Worm (Caenorhabditis elegans): ENCODE results near the gene ZK180.8.

Gene ZK180.8

DNA sequence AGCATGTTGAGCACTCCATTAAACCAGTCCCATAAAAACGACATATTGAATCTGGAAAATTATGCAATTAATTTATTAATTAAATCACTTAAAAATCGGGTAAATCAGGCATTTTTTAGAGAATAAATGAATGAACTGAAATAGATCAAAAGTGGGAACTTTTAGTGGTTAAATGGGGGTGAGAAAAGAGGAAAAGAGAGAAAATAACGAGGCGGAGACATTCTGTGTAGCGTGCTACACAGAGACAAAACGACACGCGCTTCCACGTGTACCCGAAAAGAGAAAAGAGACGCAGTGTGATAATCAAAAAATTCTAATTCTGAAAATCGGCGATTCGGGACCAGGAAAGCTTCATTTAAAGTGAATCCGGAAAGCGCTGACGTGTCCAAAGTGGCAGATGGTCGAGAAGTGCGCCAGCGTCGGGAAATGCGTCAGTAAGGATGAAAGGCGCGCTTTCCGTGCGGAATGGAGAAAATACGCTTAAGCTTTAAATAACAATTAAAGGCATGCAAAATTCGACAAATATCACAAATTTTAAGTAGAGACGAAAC is 1.8 kb upstream of the ZK180.8 start, which contains the start of gene sar-1:
TSS of gene sar-1 (minus strand) at position 51 of the 551 bp plus-strand sequence.
- no peak for TF ChIP-seq klf-2 (GFP tag; conservative IDR thresholded peaks at IDR 0.05)
- TF ChIP-seq T22C8.4 (GFP tag; IDR thresholded peaks at IDR 0.05): no peak
- TF ChIP-seq tab-1 (GFP tag; IDR thresholded peaks at IDR 0.05): no peak; the same call in 1 of the 2 replicates
- TF ChIP-seq ref-1 (GFP tag; conservative IDR thresholded peaks at IDR 0.05): no peak
- TF ChIP-seq flt-1 (GFP tag; IDR thresholded peaks at IDR 0.05): 0 out of 2 replicates have a peak, but pooled peaks have one; percentile 22
- TF ChIP-seq med-1 (GFP tag; optimal IDR thresholded peaks at IDR 0.05; ENCODE audit: insufficient read depth): peak; percentile 3
- TF ChIP-seq cog-1 (tag; optimal IDR thresholded peaks at IDR 0.05): peak; percentile 12
- TF ChIP-seq ztf-23 (GFP tag; IDR thresholded peaks at IDR 0.05): 0 out of 2 replicates have a peak, but pooled peaks have one; percentile 28
- TF ChIP-seq ztf-29 (GFP tag; IDR thresholded peaks at IDR 0.05): peak; percentile 75; the same call in 1 of the 2 replicates

DNA sequence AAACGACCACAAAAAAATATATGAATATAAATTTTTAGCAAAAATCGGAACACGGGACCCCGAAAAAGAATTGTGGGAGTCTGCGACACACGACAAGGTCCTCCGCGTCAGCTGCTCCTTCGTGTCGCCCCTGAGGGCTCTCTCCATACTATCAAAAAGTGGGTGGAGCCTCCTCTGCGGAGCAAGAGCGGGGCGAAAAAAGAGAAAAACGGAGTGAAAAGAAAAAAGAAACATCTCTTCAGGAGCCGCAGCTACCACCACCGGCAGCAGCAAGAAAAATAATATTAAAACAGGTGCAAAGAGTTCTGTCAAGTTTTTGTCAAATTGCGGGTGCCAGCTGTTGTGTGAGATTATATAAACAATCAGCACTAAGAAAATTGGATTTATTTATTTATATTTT is 4.9 kb downstream of the ZK180.8 start, which contains the start of gene gbb-2:
TSS of gene gbb-2 (minus strand) at position 112 of the 400 bp plus-strand sequence.
- TF ChIP-seq ztf-23 (GFP tag; IDR thresholded peaks at IDR 0.05) (no peak), cog-1 (tag; optimal IDR thresholded peaks at IDR 0.05) (no peak), med-1 (GFP tag; optimal IDR thresholded peaks at IDR 0.05; ENCODE audit: insufficient read depth) (no peak), flt-1 (GFP tag; IDR thresholded peaks at IDR 0.05) (no peak), T22C8.4 (GFP tag; IDR thresholded peaks at IDR 0.05) (no peak), tab-1 (GFP tag; IDR thresholded peaks at IDR 0.05) (no peak), ref-1 (GFP tag; conservative IDR thresholded peaks at IDR 0.05) (no peak), klf-2 (GFP tag; conservative IDR thresholded peaks at IDR 0.05) (no peak), ztf-29 (GFP tag; IDR thresholded peaks at IDR 0.05) (no peak)

DNA sequence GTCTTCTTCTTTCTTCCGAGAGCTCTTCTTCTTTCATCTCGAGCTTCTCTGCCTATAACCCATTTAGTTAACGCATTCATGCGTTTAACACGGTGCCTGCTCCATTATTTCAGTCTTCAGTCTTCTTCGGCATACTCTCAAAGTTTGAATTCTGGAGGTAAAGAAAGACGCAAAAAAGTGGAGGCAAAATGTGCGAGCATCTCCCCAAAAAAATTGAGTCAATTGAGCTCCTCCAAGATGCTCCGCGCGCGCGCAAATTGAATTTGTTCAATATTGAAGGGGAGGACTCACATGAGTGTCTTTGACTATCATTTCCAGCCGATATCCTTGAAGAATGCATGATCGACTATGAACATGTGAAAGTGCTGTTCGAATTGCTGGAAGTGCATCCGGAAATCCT is 6.4 kb downstream of the ZK180.8 start:
- TF ChIP-seq med-1 (GFP tag; optimal IDR thresholded peaks at IDR 0.05; ENCODE audit: insufficient read depth) (no peak), T22C8.4 (GFP tag; IDR thresholded peaks at IDR 0.05) (no peak), cog-1 (tag; optimal IDR thresholded peaks at IDR 0.05) (no peak), ztf-29 (GFP tag; IDR thresholded peaks at IDR 0.05) (no peak), ztf-23 (GFP tag; IDR thresholded peaks at IDR 0.05) (no peak), flt-1 (GFP tag; IDR thresholded peaks at IDR 0.05) (no peak), klf-2 (GFP tag; conservative IDR thresholded peaks at IDR 0.05) (no peak), tab-1 (GFP tag; IDR thresholded peaks at IDR 0.05) (no peak), ref-1 (GFP tag; conservative IDR thresholded peaks at IDR 0.05) (no peak)

DNA sequence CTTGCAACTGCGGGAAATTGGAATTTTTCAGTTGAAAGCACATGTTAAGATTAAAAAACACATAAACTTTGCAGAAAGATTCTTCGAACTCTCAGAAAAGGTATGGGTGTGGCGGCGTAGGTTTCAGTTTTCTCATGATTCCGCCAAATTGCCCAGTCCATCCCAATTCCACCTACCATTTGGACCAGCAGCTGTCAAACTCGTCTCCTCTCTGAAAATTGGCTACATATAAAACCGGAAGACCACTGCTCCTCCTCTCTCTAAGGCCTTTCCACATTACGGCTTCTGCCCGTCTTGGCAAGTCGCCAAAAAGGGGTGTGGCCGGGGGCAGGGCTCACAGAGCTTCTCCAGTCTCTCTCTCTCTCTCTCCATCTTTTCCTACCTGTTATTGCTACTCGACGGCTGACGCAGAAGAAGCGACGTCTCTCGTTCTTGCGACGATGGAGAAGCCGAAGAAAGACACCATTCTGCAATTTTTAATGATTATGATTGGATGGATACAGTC is 21.3 kb downstream of the ZK180.8 start, which contains the start of gene ZK180.7:
TSS of gene ZK180.7 (plus strand) at position 395 of the 505 bp plus-strand sequence.
- no peak for TF ChIP-seq T22C8.4 (GFP tag; IDR thresholded peaks at IDR 0.05)
- no peak for TF ChIP-seq med-1 (GFP tag; optimal IDR thresholded peaks at IDR 0.05; ENCODE audit: insufficient read depth)
- TF ChIP-seq tab-1 (GFP tag; IDR thresholded peaks at IDR 0.05): no peak
- no peak for TF ChIP-seq flt-1 (GFP tag; IDR thresholded peaks at IDR 0.05)
- no peak for TF ChIP-seq klf-2 (GFP tag; conservative IDR thresholded peaks at IDR 0.05)
- TF ChIP-seq ztf-29 (GFP tag; IDR thresholded peaks at IDR 0.05): no peak
- no peak for TF ChIP-seq ref-1 (GFP tag; conservative IDR thresholded peaks at IDR 0.05)
- no peak for TF ChIP-seq ztf-23 (GFP tag; IDR thresholded peaks at IDR 0.05)
- no peak for TF ChIP-seq cog-1 (tag; optimal IDR thresholded peaks at IDR 0.05)

DNA sequence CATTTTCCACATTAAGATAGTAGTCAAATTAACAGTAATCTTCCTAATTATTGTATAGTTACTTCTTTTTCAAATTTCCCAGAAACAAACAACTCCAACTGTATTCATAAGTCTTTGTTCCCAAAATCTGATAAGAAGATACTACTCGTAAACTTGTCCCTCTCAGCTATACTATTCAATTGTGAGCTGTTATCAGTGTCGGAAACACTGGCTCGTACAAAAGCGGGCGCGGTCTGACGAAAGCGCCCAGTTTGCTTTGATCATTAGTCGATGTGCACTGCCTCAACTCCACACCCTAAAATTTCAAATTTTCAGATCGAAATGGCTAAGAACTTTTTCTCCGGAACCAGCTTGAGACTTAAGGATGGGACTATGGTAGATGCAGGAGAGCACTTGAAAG is 24.8 kb downstream of the ZK180.8 start, which contains the start of gene trx-3:
TSS of gene trx-3 (plus strand) at position 291 of the 400 bp plus-strand sequence.
- TF ChIP-seq ref-1 (GFP tag; conservative IDR thresholded peaks at IDR 0.05): no peak
- no peak for TF ChIP-seq cog-1 (tag; optimal IDR thresholded peaks at IDR 0.05)
- no peak for TF ChIP-seq ztf-23 (GFP tag; IDR thresholded peaks at IDR 0.05)
- no peak for TF ChIP-seq ztf-29 (GFP tag; IDR thresholded peaks at IDR 0.05)

DNA sequence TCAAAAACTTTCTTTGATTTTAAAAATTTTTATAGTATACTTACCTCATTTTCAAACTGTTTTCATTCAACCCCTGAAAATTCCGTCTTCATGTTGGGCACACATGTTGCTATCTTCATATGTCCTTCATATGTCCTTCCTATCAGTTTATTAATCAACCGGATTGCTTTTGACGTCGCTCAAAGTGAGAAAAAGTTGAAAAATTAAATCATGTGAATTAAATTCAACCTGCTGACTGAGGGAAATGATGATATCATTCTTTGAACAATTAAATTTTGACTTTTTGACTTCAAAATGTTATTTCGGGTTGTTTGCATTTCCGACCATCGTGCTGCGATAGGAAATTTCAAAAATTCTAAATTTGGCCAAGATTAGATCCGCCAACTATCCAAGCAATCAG is 27.0 kb downstream of the ZK180.8 start:
- no peak for TF ChIP-seq ztf-29 (GFP tag; IDR thresholded peaks at IDR 0.05)
- TF ChIP-seq klf-2 (GFP tag; conservative IDR thresholded peaks at IDR 0.05): no peak
- no peak for TF ChIP-seq ref-1 (GFP tag; conservative IDR thresholded peaks at IDR 0.05)
- no peak for TF ChIP-seq med-1 (GFP tag; optimal IDR thresholded peaks at IDR 0.05; ENCODE audit: insufficient read depth)
- no peak for TF ChIP-seq tab-1 (GFP tag; IDR thresholded peaks at IDR 0.05)
- no peak for TF ChIP-seq flt-1 (GFP tag; IDR thresholded peaks at IDR 0.05)
- no peak for TF ChIP-seq cog-1 (tag; optimal IDR thresholded peaks at IDR 0.05)
- no peak for TF ChIP-seq ztf-23 (GFP tag; IDR thresholded peaks at IDR 0.05)
- no peak for TF ChIP-seq T22C8.4 (GFP tag; IDR thresholded peaks at IDR 0.05)

DNA sequence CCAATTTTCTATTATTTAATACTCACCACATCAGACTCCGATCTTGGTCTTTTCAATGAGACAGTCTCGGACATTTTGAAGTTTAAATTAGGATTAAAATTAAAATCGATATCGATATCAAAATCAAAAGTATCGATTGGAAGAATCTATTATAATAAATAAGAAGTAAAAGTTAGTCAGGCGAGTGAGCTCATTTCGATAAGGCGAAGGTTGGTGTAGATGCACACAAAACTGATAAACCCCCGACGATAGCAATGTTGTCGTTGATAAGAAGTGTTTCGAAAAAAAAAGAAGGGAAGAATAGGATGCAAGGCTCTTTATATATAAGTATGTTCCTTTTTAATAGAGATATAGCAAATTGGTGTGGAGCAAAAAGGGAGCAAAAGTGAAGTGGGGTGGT is 29.0 kb downstream of the ZK180.8 start, which contains the start of gene M01H9.4:
TSS of gene M01H9.4 (minus strand) at position 379 of the 400 bp plus-strand sequence.
- TF ChIP-seq tab-1 (GFP tag; IDR thresholded peaks at IDR 0.05) (no peak), cog-1 (tag; optimal IDR thresholded peaks at IDR 0.05) (no peak), med-1 (GFP tag; optimal IDR thresholded peaks at IDR 0.05; ENCODE audit: insufficient read depth) (no peak), flt-1 (GFP tag; IDR thresholded peaks at IDR 0.05) (no peak), klf-2 (GFP tag; conservative IDR thresholded peaks at IDR 0.05) (no peak), ref-1 (GFP tag; conservative IDR thresholded peaks at IDR 0.05) (no peak), ztf-29 (GFP tag; IDR thresholded peaks at IDR 0.05) (no peak), ztf-23 (GFP tag; IDR thresholded peaks at IDR 0.05) (no peak), T22C8.4 (GFP tag; IDR thresholded peaks at IDR 0.05) (no peak)

DNA sequence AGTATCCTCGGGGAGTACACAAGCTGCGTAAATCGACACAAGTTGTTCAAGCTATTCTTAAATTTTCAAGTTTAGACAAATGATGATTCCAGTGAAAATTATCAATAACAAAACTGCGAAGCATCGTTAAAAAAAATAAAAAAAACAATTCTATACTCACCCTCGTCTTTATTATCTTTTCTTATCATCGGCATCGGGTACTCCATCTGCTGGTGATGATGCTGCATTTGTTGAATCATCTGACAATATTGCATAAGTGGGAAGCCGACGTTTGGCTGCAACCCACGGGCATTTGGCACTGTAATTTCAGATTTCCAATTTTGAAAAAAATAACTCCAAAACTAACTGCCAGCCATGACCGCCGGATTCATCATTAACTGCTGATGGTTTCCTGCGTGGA is 30.2 kb downstream of the ZK180.8 start:
- TF ChIP-seq flt-1 (GFP tag; IDR thresholded peaks at IDR 0.05): no peak
- no peak for TF ChIP-seq cog-1 (tag; optimal IDR thresholded peaks at IDR 0.05)
- TF ChIP-seq T22C8.4 (GFP tag; IDR thresholded peaks at IDR 0.05): no peak
- no peak for TF ChIP-seq ztf-23 (GFP tag; IDR thresholded peaks at IDR 0.05)
- TF ChIP-seq klf-2 (GFP tag; conservative IDR thresholded peaks at IDR 0.05): no peak
- no peak for TF ChIP-seq ztf-29 (GFP tag; IDR thresholded peaks at IDR 0.05)

DNA sequence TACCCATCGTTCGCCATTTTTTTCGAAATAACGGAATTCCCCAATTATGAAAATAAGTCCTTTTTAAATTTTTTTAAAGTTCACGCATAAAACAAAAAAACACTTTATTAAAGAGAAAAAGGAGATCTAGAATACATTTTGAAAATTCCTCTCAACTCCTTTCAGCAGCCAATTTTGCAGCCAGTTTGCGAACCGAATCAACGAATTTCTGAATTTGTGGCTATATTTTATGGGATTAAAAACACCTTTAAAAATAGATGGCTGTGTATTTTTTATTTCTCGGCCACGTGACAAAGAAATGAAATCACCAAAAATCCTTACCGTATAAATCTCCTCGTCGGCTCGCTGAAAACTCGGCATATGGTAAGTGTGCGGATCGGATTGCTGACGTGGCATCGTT is 31.5 kb downstream of the ZK180.8 start, which contains the start of gene M01H9.10:
TSS of gene M01H9.10 (minus strand) at position 101 of the 400 bp plus-strand sequence.
- TF ChIP-seq cog-1 (tag; optimal IDR thresholded peaks at IDR 0.05): no peak
- no peak for TF ChIP-seq ztf-23 (GFP tag; IDR thresholded peaks at IDR 0.05)
- TF ChIP-seq tab-1 (GFP tag; IDR thresholded peaks at IDR 0.05): no peak
- no peak for TF ChIP-seq flt-1 (GFP tag; IDR thresholded peaks at IDR 0.05)
- no peak for TF ChIP-seq med-1 (GFP tag; optimal IDR thresholded peaks at IDR 0.05; ENCODE audit: insufficient read depth)
- no peak for TF ChIP-seq ztf-29 (GFP tag; IDR thresholded peaks at IDR 0.05)
- TF ChIP-seq klf-2 (GFP tag; conservative IDR thresholded peaks at IDR 0.05): no peak
- TF ChIP-seq ref-1 (GFP tag; conservative IDR thresholded peaks at IDR 0.05): no peak
- TF ChIP-seq T22C8.4 (GFP tag; IDR thresholded peaks at IDR 0.05): no peak
